Worm (Caenorhabditis elegans): ENCODE data around the gene C03H5.5.
A peak's percentile ranks its signal among the peaks of the same experiment; 100 is the strongest.

C03H5.5 gene

ce11 chrII:370394-370793 lies 14.8 kb downstream of the C03H5.5 start:
- TF ChIP-seq Y22D7AL.16 (tag; optimal IDR thresholded peaks at IDR 0.05) (no peak), madf-2 (tag; optimal IDR thresholded peaks at IDR 0.05) (no peak), sox-4 (tag; optimal IDR thresholded peaks at IDR 0.05) (no peak), nfya-1 (tag; optimal IDR thresholded peaks at IDR 0.05) (peak; percentile 53), syd-9 (tag; optimal IDR thresholded peaks at IDR 0.05) (no peak), sdc-2 (tag; optimal IDR thresholded peaks at IDR 0.05) (no peak)

ce11 chrII:367455-367854 lies 17.7 kb downstream of the C03H5.5 start, which contains the start of gene ptr-3:
Gene ptr-3, minus strand, starts transcription at chrII:367555.
- no peak for TF ChIP-seq unc-55 (GFP tag; optimal IDR thresholded peaks at IDR 0.05)
- no peak for TF ChIP-seq odd-2 (tag; optimal IDR thresholded peaks at IDR 0.05)
- TF ChIP-seq nhr-232 (tag; optimal IDR thresholded peaks at IDR 0.05): no peak
- TF ChIP-seq pha-4 (tag; optimal IDR thresholded peaks at IDR 0.05): no peak
- TF ChIP-seq nhr-11 (tag; optimal IDR thresholded peaks at IDR 0.05): no peak
- TF ChIP-seq npax-4 (tag; optimal IDR thresholded peaks at IDR 0.05): no peak
- TF ChIP-seq che-1 (tag; optimal IDR thresholded peaks at IDR 0.05): no peak
- TF ChIP-seq pqm-1 (tag; optimal IDR thresholded peaks at IDR 0.05): no peak
- TF ChIP-seq ceh-48 (tag; optimal IDR thresholded peaks at IDR 0.05): no peak
- no peak for TF ChIP-seq lim-6 (tag; optimal IDR thresholded peaks at IDR 0.05)
- TF ChIP-seq tbx-2 (tag; optimal IDR thresholded peaks at IDR 0.05): no peak
- TF ChIP-seq hlh-15 (tag; optimal IDR thresholded peaks at IDR 0.05): no peak
- TF ChIP-seq T23F11.4 (GFP tag; optimal IDR thresholded peaks at IDR 0.05): no peak
- no peak for TF ChIP-seq zip-5 (tag; optimal IDR thresholded peaks at IDR 0.05)
- TF ChIP-seq ref-2 (tag; optimal IDR thresholded peaks at IDR 0.05): no peak
- TF ChIP-seq pha-2 (tag; optimal IDR thresholded peaks at IDR 0.05): no peak
- TF ChIP-seq lin-11 (tag; optimal IDR thresholded peaks at IDR 0.05): no peak
- no peak for TF ChIP-seq elt-2 (tag; optimal IDR thresholded peaks at IDR 0.05)
- TF ChIP-seq ceh-9 (tag; optimal IDR thresholded peaks at IDR 0.05): no peak
- no peak for TF ChIP-seq ceh-22 (tag; optimal IDR thresholded peaks at IDR 0.05)

- no peak for TF ChIP-seq pat-9 (tag; optimal IDR thresholded peaks at IDR 0.05)
- no peak for TF ChIP-seq ceh-48 (tag; optimal IDR thresholded peaks at IDR 0.05)
- TF ChIP-seq ref-2 (tag; optimal IDR thresholded peaks at IDR 0.05): no peak
Measured at ce11 chrII:356969-357368, 28.2 kb downstream of the C03H5.5 start, which contains the start of gene dmsr-4. Gene dmsr-4, minus strand, starts transcription at chrII:357069.

ce11 chrII:354494-354893 lies 30.7 kb downstream of the C03H5.5 start:
- peak; percentile 97 for TF ChIP-seq unc-42 (tag; optimal IDR thresholded peaks at IDR 0.05)
- TF ChIP-seq C38D4.7 (GFP tag; optimal IDR thresholded peaks at IDR 0.05): no peak

ce11 chrII:349749-350148 lies 35.4 kb downstream of the C03H5.5 start:
- TF ChIP-seq hlh-13 (GFP tag; optimal IDR thresholded peaks at IDR 0.05) (no peak), hlh-30 (tag; optimal IDR thresholded peaks at IDR 0.05; ENCODE audit: insufficient read depth) (no peak), dve-1 (tag; optimal IDR thresholded peaks at IDR 0.05) (no peak), ceh-2 (tag; optimal IDR thresholded peaks at IDR 0.05) (no peak), nfya-1 (tag; optimal IDR thresholded peaks at IDR 0.05) (no peak)

ce11 chrII:347734-348133 lies 37.4 kb downstream of the C03H5.5 start, which contains the start of gene D1069.3:
Gene D1069.3, minus strand, starts transcription at chrII:347891.
- TF ChIP-seq nfya-1 (tag; optimal IDR thresholded peaks at IDR 0.05) (peak; percentile 11), pag-3 (tag; optimal IDR thresholded peaks at IDR 0.05; ENCODE audit: borderline replicate concordance) (no peak), pqm-1 (tag; optimal IDR thresholded peaks at IDR 0.05) (no peak), unc-42 (tag; optimal IDR thresholded peaks at IDR 0.05) (peak; percentile 79)
